Worm (Caenorhabditis elegans): ENCODE results near the gene Y54G2A.76.

ce11 chrIV:2801004-2801403, 8.2 kb upstream of the Y54G2A.76 start:
- TF ChIP-seq egl-27 (tag; optimal IDR thresholded peaks at IDR 0.05), result no peak
- TF ChIP-seq lsy-2 (tag; optimal IDR thresholded peaks at IDR 0.05), result peak in 1 of 2 experiments; percentile 24
- no peak for TF ChIP-seq nhr-77 (tag; optimal IDR thresholded peaks at IDR 0.05)
- TF ChIP-seq ztf-7 (tag; optimal IDR thresholded peaks at IDR 0.05), result no peak

All from whole organism, L4 larva.